Fruit fly (Drosophila melanogaster): ENCODE results near the gene Ugt302K1.
A peak's percentile ranks its signal among the peaks of the same experiment; 100 is the strongest.

Ugt302K1 gene

dm6 chr3R:11196648-11197388 lies 43.2 kb upstream of the Ugt302K1 start (continued):
- peak; percentile 99 for TF ChIP-seq sob (GFP tag; IDR thresholded peaks at IDR 0.05)
- peak; percentile 82 for TF ChIP-seq sens-2 (GFP tag; IDR thresholded peaks at IDR 0.05)
- peak; percentile 90 for TF ChIP-seq YL-1 (GFP tag; optimal IDR thresholded peaks at IDR 0.05)
- TF ChIP-seq Rx (GFP tag; IDR thresholded peaks at IDR 0.05) = peak; percentile 90
- peak; percentile 82 for TF ChIP-seq dm (GFP tag; optimal IDR thresholded peaks at IDR 0.05)
- TF ChIP-seq CG15696 (tag; optimal IDR thresholded peaks at IDR 0.05) = peak; percentile 90
- peak; percentile 97 for TF ChIP-seq CG10654 (GFP tag; optimal IDR thresholded peaks at IDR 0.05)
- peak; percentile 89 for TF ChIP-seq schlank (tag; optimal IDR thresholded peaks at IDR 0.05)
- peak; percentile 100 for TF ChIP-seq CG2678 (tag; optimal IDR thresholded peaks at IDR 0.05)
- peak; percentile 100 for TF ChIP-seq CG17361 (GFP tag; IDR thresholded peaks at IDR 0.05)
- peak; percentile 76 for TF ChIP-seq Deaf1 (tag; optimal IDR thresholded peaks at IDR 0.05)
- TF ChIP-seq CG7556 (GFP tag; optimal IDR thresholded peaks at IDR 0.05) = peak; percentile 100
- peak; percentile 76 for TF ChIP-seq vfl (GFP tag; optimal IDR thresholded peaks at IDR 0.05)
- TF ChIP-seq ab (GFP tag; optimal IDR thresholded peaks at IDR 0.05) = no peak
- peak; percentile 98 for TF ChIP-seq E2f1 (GFP tag; IDR thresholded peaks at IDR 0.05)
- TF ChIP-seq dmrt99B (tag; optimal IDR thresholded peaks at IDR 0.05) = peak; percentile 100
- peak; percentile 57 for TF ChIP-seq wek (GFP tag; optimal IDR thresholded peaks at IDR 0.05)
- peak; percentile 82 for TF ChIP-seq da (GFP tag; optimal IDR thresholded peaks at IDR 0.05)
- TF ChIP-seq Atf-2 (GFP tag; optimal IDR thresholded peaks at IDR 0.05) = peak; percentile 74
- peak; percentile 96 for TF ChIP-seq pho (GFP tag; optimal IDR thresholded peaks at IDR 0.05)
- no peak for TF ChIP-seq grn (GFP tag; optimal IDR thresholded peaks at IDR 0.05)
- TF ChIP-seq Sry-δ (GFP tag; optimal IDR thresholded peaks at IDR 0.05) = peak; percentile 17
- peak; percentile 95 for TF ChIP-seq CrebB (tag; optimal IDR thresholded peaks at IDR 0.05)
- TF ChIP-seq CG5953 (GFP tag; IDR thresholded peaks at IDR 0.05) = peak; percentile 96
- TF ChIP-seq Myb (GFP tag; optimal IDR thresholded peaks at IDR 0.05) = peak; percentile 69
- peak; percentile 46 for TF ChIP-seq ftz-f1 (GFP tag; optimal IDR thresholded peaks at IDR 0.05)
- TF ChIP-seq tgo (GFP tag; IDR thresholded peaks at IDR 0.05) = peak; percentile 99
- TF ChIP-seq CG9437 (GFP tag; optimal IDR thresholded peaks at IDR 0.05) = peak; percentile 97
- peak; percentile 91 for TF ChIP-seq jing (GFP tag; optimal IDR thresholded peaks at IDR 0.05)
- peak; percentile 98 for TF ChIP-seq CG13894 (tag; optimal IDR thresholded peaks at IDR 0.05)
- peak; percentile 97 for TF ChIP-seq CG6813 (GFP tag; optimal IDR thresholded peaks at IDR 0.05)
- TF ChIP-seq CG11504 (tag; optimal IDR thresholded peaks at IDR 0.05) = peak; percentile 99
- TF ChIP-seq sim (GFP tag; IDR thresholded peaks at IDR 0.05) = peak; percentile 92
- peak; percentile 4 for TF ChIP-seq pzg (GFP tag; optimal IDR thresholded peaks at IDR 0.05)
- peak; percentile 94 for TF ChIP-seq Taf1 (GFP tag; IDR thresholded peaks at IDR 0.05)
- peak; percentile 97 for TF ChIP-seq Awh (GFP tag; IDR thresholded peaks at IDR 0.05)
- peak; percentile 99 for TF ChIP-seq CG10209 (GFP tag; optimal IDR thresholded peaks at IDR 0.05)
- TF ChIP-seq Fer3 (tag; optimal IDR thresholded peaks at IDR 0.05) = peak; percentile 98
- peak; percentile 98 for TF ChIP-seq org-1 (GFP tag; optimal IDR thresholded peaks at IDR 0.05)
- no peak for TF ChIP-seq ato (GFP tag; IDR thresholded peaks at IDR 0.05; ENCODE audit: partially characterized antibody)
- peak; percentile 87 for TF ChIP-seq cato (GFP tag; optimal IDR thresholded peaks at IDR 0.05; ENCODE audit: borderline replicate concordance)
- TF ChIP-seq NFAT (GFP tag; IDR thresholded peaks at IDR 0.05) = peak; percentile 95
- no peak for TF ChIP-seq lov (optimal IDR thresholded peaks at IDR 0.05)
- peak; percentile 88; the same call in 2 of the 3 replicates for TF ChIP-seq lov (GFP tag; IDR thresholded peaks at IDR 0.05)
- TF ChIP-seq gce (GFP tag; IDR thresholded peaks at IDR 0.05) = peak; percentile 96
- peak; percentile 99 for TF ChIP-seq CG15269 (tag; optimal IDR thresholded peaks at IDR 0.05)
- TF ChIP-seq CG10543 (GFP tag; optimal IDR thresholded peaks at IDR 0.05) = peak; percentile 97
- TF ChIP-seq chm (GFP tag; IDR thresholded peaks at IDR 0.05) = peak; percentile 86
- peak; percentile 97 for TF ChIP-seq CG12299 (tag; optimal IDR thresholded peaks at IDR 0.05)
- TF ChIP-seq CG4404 (GFP tag; IDR thresholded peaks at IDR 0.05) = peak; percentile 97
